Worm (Caenorhabditis elegans): ENCODE measurements around the gene nep-6.

ce11 chrII:3371010-3371409 is 45.6 kb upstream of the nep-6 start, which contains the start of gene bath-23:
- TF ChIP-seq unc-39 (tag; optimal IDR thresholded peaks at IDR 0.05), result no peak
- TF ChIP-seq nhr-12 (tag; optimal IDR thresholded peaks at IDR 0.05), result no peak
- no peak for TF ChIP-seq egl-27 (tag; optimal IDR thresholded peaks at IDR 0.05)
- no peak for TF ChIP-seq pha-4 (tag; optimal IDR thresholded peaks at IDR 0.05)
- TF ChIP-seq unc-62 (GFP tag; optimal IDR thresholded peaks at IDR 0.05), result no peak
- TF ChIP-seq snpc-4 (tag; optimal IDR thresholded peaks at IDR 0.05), result no peak
- TF ChIP-seq ztf-4 (tag; optimal IDR thresholded peaks at IDR 0.05), result no peak
